Worm (Caenorhabditis elegans): ENCODE data around the gene znf-622.

- TF ChIP-seq nhr-11 (tag; optimal IDR thresholded peaks at IDR 0.05), result no peak
- no peak for TF ChIP-seq ztf-11 (tag; optimal IDR thresholded peaks at IDR 0.05)
- no peak for TF ChIP-seq nhr-237 (tag; optimal IDR thresholded peaks at IDR 0.05)
- TF ChIP-seq snpc-4 (tag; optimal IDR thresholded peaks at IDR 0.05), result no peak
- TF ChIP-seq unc-62 (GFP tag; optimal IDR thresholded peaks at IDR 0.05), result no peak
- no peak for TF ChIP-seq lin-39 (tag; optimal IDR thresholded peaks at IDR 0.05)
- TF ChIP-seq ama-1 (optimal IDR thresholded peaks at IDR 0.05), result no peak
These were observed 962 bp upstream of the znf-622 start, which contains the start of gene C16A3.5 for ce11 chrIII:6380472-6380871.

Measured in whole organism, L2 larva.